Fruit fly (Drosophila melanogaster): ENCODE data around the gene CG45487.
"Not testable (repeated sequence)": the region's sequence is repeated elsewhere in the genome, so short reads cannot be mapped to it uniquely, and the experiment has no call there.

CG45487 gene

dm6 chrX:19915181-19915580 is at the start of gene CG45487:
Gene CG45487 (minus strand): TSS chrX:19915281.
- TF ChIP-seq insv, Myc, h (optimal IDR thresholded peaks at IDR 0.05): not testable (repeated sequence)

- TF ChIP-seq h (optimal IDR thresholded peaks at IDR 0.05) (no peak), insv (optimal IDR thresholded peaks at IDR 0.05) (no peak), ttk (optimal IDR thresholded peaks at IDR 0.05) (no peak), Myc (optimal IDR thresholded peaks at IDR 0.05) (no peak), Sin3A (optimal IDR thresholded peaks at IDR 0.05) (no peak), psq (optimal IDR thresholded peaks at IDR 0.05) (no peak)
These were observed 49.1 kb upstream of the CG45487 start for dm6 chrX:19964215-19964614.

- TF ChIP-seq psq (optimal IDR thresholded peaks at IDR 0.05): no peak
- TF ChIP-seq insv (optimal IDR thresholded peaks at IDR 0.05): no peak
- TF ChIP-seq h (optimal IDR thresholded peaks at IDR 0.05): no peak
- no peak for TF ChIP-seq Sin3A (optimal IDR thresholded peaks at IDR 0.05)
- TF ChIP-seq ttk (optimal IDR thresholded peaks at IDR 0.05): no peak
- TF ChIP-seq Myc (optimal IDR thresholded peaks at IDR 0.05): no peak
These were observed 45.8 kb upstream of the CG45487 start, which contains the start of gene Nep3 for dm6 chrX:19960881-19961347. Gene Nep3 (plus strand): TSS chrX:19961297.

dm6 chrX:19959353-19959969 is 44.4 kb upstream of the CG45487 start, which contains the start of gene CG12655:
Gene CG12655 (minus strand): TSS chrX:19959403.
- TF ChIP-seq ttk (optimal IDR thresholded peaks at IDR 0.05) (no peak), insv (optimal IDR thresholded peaks at IDR 0.05) (no peak), psq (optimal IDR thresholded peaks at IDR 0.05) (no peak), Sin3A (optimal IDR thresholded peaks at IDR 0.05) (no peak), Myc (optimal IDR thresholded peaks at IDR 0.05) (no peak), h (optimal IDR thresholded peaks at IDR 0.05) (no peak)

dm6 chrX:19958242-19958641 is 43.2 kb upstream of the CG45487 start, which contains the start of gene CG43784:
Gene CG43784 (minus strand): TSS chrX:19958342.
- not testable (repeated sequence) for TF ChIP-seq ttk, psq, Myc (optimal IDR thresholded peaks at IDR 0.05)

dm6 chrX:19953508-19953907 is 38.4 kb upstream of the CG45487 start, which contains the start of gene CG45494:
Gene CG45494 (minus strand): TSS chrX:19953608.
- TF ChIP-seq psq, Myc, h (optimal IDR thresholded peaks at IDR 0.05): not testable (repeated sequence)

dm6 chrX:19948773-19949172 is 33.7 kb upstream of the CG45487 start, which contains the start of gene CG45493:
Gene CG45493 (minus strand): TSS chrX:19948873.
- not testable (repeated sequence) for TF ChIP-seq h, Sin3A, ttk (optimal IDR thresholded peaks at IDR 0.05)

dm6 chrX:19944047-19944446 is 29.0 kb upstream of the CG45487 start, which contains the start of gene CG45492:
Gene CG45492 (minus strand): TSS chrX:19944147.
- TF ChIP-seq ttk, Myc, insv (optimal IDR thresholded peaks at IDR 0.05): not testable (repeated sequence)

- not testable (repeated sequence) for TF ChIP-seq Myc, ttk, Sin3A (optimal IDR thresholded peaks at IDR 0.05)
These were observed 23.8 kb upstream of the CG45487 start, which contains the start of gene CG45491 for dm6 chrX:19938894-19939293. Gene CG45491 (minus strand): TSS chrX:19938994.

- not testable (repeated sequence) for TF ChIP-seq insv, Sin3A, h (optimal IDR thresholded peaks at IDR 0.05)
These were observed 19.1 kb upstream of the CG45487 start, which contains the start of gene CG45490 for dm6 chrX:19934194-19934593. Gene CG45490 (minus strand): TSS chrX:19934294.

dm6 chrX:19929078-19929477 is 14.0 kb upstream of the CG45487 start, which contains the start of gene CG45489:
Gene CG45489 (minus strand): TSS chrX:19929178.
- TF ChIP-seq insv, ttk, psq (optimal IDR thresholded peaks at IDR 0.05): not testable (repeated sequence)

- not testable (repeated sequence) for TF ChIP-seq h, Myc, psq (optimal IDR thresholded peaks at IDR 0.05)
These were observed 5.3 kb upstream of the CG45487 start, which contains the start of gene CG45488 for dm6 chrX:19920335-19920734. Gene CG45488 (minus strand): TSS chrX:19920435.

dm6 chrX:19910017-19910416 is 5.1 kb downstream of the CG45487 start, which contains the start of gene CG45486:
Gene CG45486 (minus strand): TSS chrX:19910117.
- TF ChIP-seq insv, h, psq (optimal IDR thresholded peaks at IDR 0.05): not testable (repeated sequence)

All from Kc167 (cell line).